Worm (Caenorhabditis elegans): ENCODE results near the gene ZK632.10.

ce11 chrIII:9817087-9817612, 10.4 kb downstream of the ZK632.10 start, which contains the start of gene cnx-1:
- TF ChIP-seq snpc-4 (GFP tag; optimal IDR thresholded peaks at IDR 0.05) (no peak), snpc-4 (tag; optimal IDR thresholded peaks at IDR 0.05) (no peak), Y95B8A.8 (GFP tag; IDR thresholded peaks at IDR 0.05) (no peak), nfya-2 (GFP tag; IDR thresholded peaks at IDR 0.05) (no peak)

All from whole organism, young adult.